Fruit fly (Drosophila melanogaster) whole organism, adult: ENCODE measurements around the gene Ppat-Dpck.

Experiments used
- CG11617 ChIP-seq: fragments of 200-800 bp; sonication (Bioruptor generic); optimal IDR thresholded peaks from 2 replicates; lab custom pipeline; 2017; ENCODE audit warnings: mild to moderate bottlenecking, missing biosample characterization, missing genetic modification reagents, missing genetic modification characterization
- CG12768 ChIP-seq: fragments of 200-800 bp; sonication (Bioruptor generic); optimal IDR thresholded peaks from 2 replicates; lab custom pipeline; 2017; ENCODE audit warnings: missing biosample characterization, missing genetic modification characterization, mild to moderate bottlenecking, moderate library complexity, missing genetic modification reagents
- CG14711 ChIP-seq: fragments of 200-800 bp; sonication (Bioruptor generic); optimal IDR thresholded peaks from 2 replicates; lab custom pipeline; 2018; ENCODE audit warnings: missing biosample characterization, mild to moderate bottlenecking, missing genetic modification characterization, moderate library complexity
- CG1620 ChIP-seq: fragments of 200-800 bp; sonication (Bioruptor generic); optimal IDR thresholded peaks from 2 replicates; lab custom pipeline; 2016; ENCODE audit warnings: missing biosample characterization, missing genetic modification characterization
- CG33017 ChIP-seq: fragments of 200-800 bp; sonication (Bioruptor generic); optimal IDR thresholded peaks from 2 replicates; lab custom pipeline; 2018; ENCODE audit warnings: missing biosample characterization, mild to moderate bottlenecking, missing genetic modification characterization, moderate library complexity
- CG5204 ChIP-seq: fragments of 200-800 bp; sonication (Bioruptor generic); optimal IDR thresholded peaks from 2 replicates; lab custom pipeline; 2016; ENCODE audit warnings: missing biosample characterization, missing genetic modification characterization
- CG7045 ChIP-seq: fragments of 200-800 bp; sonication (Bioruptor generic); optimal IDR thresholded peaks from 2 replicates; lab custom pipeline; 2017; ENCODE audit warnings: missing biosample characterization, mild to moderate bottlenecking, missing genetic modification characterization
- CG7101 ChIP-seq: fragments of 200-800 bp; sonication (Bioruptor generic); optimal IDR thresholded peaks from 2 replicates; lab custom pipeline; 2018; ENCODE audit warnings: missing biosample characterization, mild to moderate bottlenecking, missing genetic modification characterization, moderate library complexity
- Clk ChIP-seq: fragments of 200-800 bp; sonication (Bioruptor generic); optimal IDR thresholded peaks from 2 replicates; lab custom pipeline; 2017; ENCODE audit warnings: missing biosample characterization, missing genetic modification characterization
- Crg-1 ChIP-seq: fragments of 200-800 bp; sonication (Bioruptor generic); optimal IDR thresholded peaks from 2 replicates; lab custom pipeline; 2016; ENCODE audit warnings: missing biosample characterization, missing genetic modification characterization
- Hr96 ChIP-seq: fragments of 200-800 bp; sonication (Bioruptor generic); optimal IDR thresholded peaks from 2 replicates; lab custom pipeline; 2016; ENCODE audit warnings: missing biosample characterization, missing genetic modification characterization
- Mnt ChIP-seq: fragments of 200-800 bp; sonication (Bioruptor generic); optimal IDR thresholded peaks from 2 replicates; lab custom pipeline; 2016; ENCODE audit warnings: missing biosample characterization, mild to moderate bottlenecking, missing genetic modification characterization
- bab1 ChIP-seq: fragments of 200-800 bp; sonication (Bioruptor generic); optimal IDR thresholded peaks from 3 replicates; lab custom pipeline; 2019; ENCODE audit warnings: missing biosample characterization, mild to moderate bottlenecking, missing genetic modification characterization, moderate library complexity
- cic ChIP-seq: fragments of 200-800 bp; sonication (Bioruptor generic); optimal IDR thresholded peaks from 2 replicates; lab custom pipeline; 2017; ENCODE audit warnings: missing biosample characterization, mild to moderate bottlenecking, missing genetic modification characterization, moderate library complexity
- cnc ChIP-seq, 2 experiments: fragments of >200 bp; optimal IDR thresholded peaks; 2 replicates each; lab custom pipeline; 2017
- kay ChIP-seq: fragments of 200-800 bp; sonication (Bioruptor generic); peaks from one replicate; lab custom pipeline; 2016; ENCODE audit warnings: missing biosample characterization, missing genetic modification characterization, borderline replicate concordance
- ovo ChIP-seq: fragments of 200-800 bp; sonication (Bioruptor generic); optimal IDR thresholded peaks from 2 replicates; lab custom pipeline; 2016; ENCODE audit warnings: missing biosample characterization, missing genetic modification characterization
- pad ChIP-seq: fragments of 200-800 bp; sonication (Bioruptor generic); optimal IDR thresholded peaks from 3 replicates; lab custom pipeline; 2017; ENCODE audit warnings: missing biosample characterization, missing genetic modification characterization, mild to moderate bottlenecking, moderate library complexity, missing genetic modification reagents
- tj ChIP-seq: fragments of 200-800 bp; sonication (Bioruptor generic); optimal IDR thresholded peaks from 3 replicates; lab custom pipeline; 2017; ENCODE audit warnings: missing biosample characterization, mild to moderate bottlenecking, missing genetic modification characterization, moderate library complexity
- toe ChIP-seq: fragments of 200-800 bp; sonication (Bioruptor generic); optimal IDR thresholded peaks from 2 replicates; lab custom pipeline; 2016; ENCODE audit warnings: missing biosample characterization, missing genetic modification characterization

Gene Ppat-Dpck

DNA sequence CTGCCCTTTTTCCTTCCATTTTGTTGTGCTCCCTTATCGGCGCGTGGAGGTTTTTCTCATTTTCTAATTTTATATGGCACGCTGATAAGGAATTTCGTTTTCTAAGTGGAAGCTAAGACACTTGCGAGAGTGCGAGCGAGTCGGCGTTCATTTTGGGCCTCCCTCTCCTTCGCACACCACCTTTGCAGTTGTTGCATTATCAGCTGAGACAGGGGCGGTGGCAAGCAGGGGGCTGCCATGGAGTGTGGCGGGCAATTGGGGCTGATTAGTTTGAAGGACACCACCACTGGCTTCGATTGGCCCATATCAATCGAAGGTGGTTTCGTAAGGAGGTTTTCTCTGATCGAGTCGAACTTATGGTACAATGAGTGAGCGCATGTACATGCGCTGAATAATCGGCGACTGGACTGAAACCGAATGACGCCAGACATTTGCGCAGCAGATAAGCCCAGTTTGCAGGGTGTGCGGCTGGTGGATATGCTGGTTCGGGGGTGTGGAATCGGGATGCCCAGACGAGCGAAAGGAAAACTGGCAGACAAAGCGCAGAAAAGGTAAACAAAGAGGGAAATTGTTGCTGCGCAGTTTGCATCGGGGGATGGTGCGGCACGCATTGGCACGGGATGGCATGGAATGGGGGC is 41.2 kb upstream of the Ppat-Dpck start:
- TF ChIP-seq pad (GFP tag; lab: Kevin White, UChicago), result no peak
- no peak for TF ChIP-seq cnc (optimal IDR thresholded peaks at IDR 0.05; lab: Kevin White, UChicago)
- TF ChIP-seq CG12768 (GFP tag; lab: Kevin White, UChicago), result peak; percentile 17
- TF ChIP-seq Mnt (GFP tag; lab: Kevin White, UChicago), result peak; percentile 88
- peak; percentile 88 for TF ChIP-seq cic (GFP tag; lab: Kevin White, UChicago)
- no peak for TF ChIP-seq kay (GFP tag; lab: Kevin White, UChicago)

dm6 chr3L:5809201-5809584 is 40.6 kb upstream of the Ppat-Dpck start:
- TF ChIP-seq CG33017 (tag; lab: Kevin White, UChicago) (no peak), Hr96 (no peak), CG7045 (GFP tag; lab: Kevin White, UChicago) (no peak), cnc (optimal IDR thresholded peaks at IDR 0.05; lab: Kevin White, UChicago) (no peak), ovo (GFP tag; lab: Kevin White, UChicago) (no peak), bab1 (no peak), CG11617 (no peak), CG12768 (GFP tag; lab: Kevin White, UChicago) (no peak), CG7101 (tag; lab: Kevin White, UChicago) (no peak), pad (GFP tag; lab: Kevin White, UChicago) (no peak), tj (GFP tag; lab: Kevin White, UChicago) (no peak), Clk (GFP tag; lab: Kevin White, UChicago) (no peak), CG14711 (tag; lab: Kevin White, UChicago) (no peak), kay (GFP tag; lab: Kevin White, UChicago) (no peak), CG1620 (GFP tag; lab: Kevin White, UChicago) (no peak), Crg-1 (no peak), toe (no peak), cic (GFP tag; lab: Kevin White, UChicago) (no peak), CG5204 (GFP tag; lab: Kevin White, UChicago) (no peak), Mnt (GFP tag; lab: Kevin White, UChicago) (no peak)

DNA sequence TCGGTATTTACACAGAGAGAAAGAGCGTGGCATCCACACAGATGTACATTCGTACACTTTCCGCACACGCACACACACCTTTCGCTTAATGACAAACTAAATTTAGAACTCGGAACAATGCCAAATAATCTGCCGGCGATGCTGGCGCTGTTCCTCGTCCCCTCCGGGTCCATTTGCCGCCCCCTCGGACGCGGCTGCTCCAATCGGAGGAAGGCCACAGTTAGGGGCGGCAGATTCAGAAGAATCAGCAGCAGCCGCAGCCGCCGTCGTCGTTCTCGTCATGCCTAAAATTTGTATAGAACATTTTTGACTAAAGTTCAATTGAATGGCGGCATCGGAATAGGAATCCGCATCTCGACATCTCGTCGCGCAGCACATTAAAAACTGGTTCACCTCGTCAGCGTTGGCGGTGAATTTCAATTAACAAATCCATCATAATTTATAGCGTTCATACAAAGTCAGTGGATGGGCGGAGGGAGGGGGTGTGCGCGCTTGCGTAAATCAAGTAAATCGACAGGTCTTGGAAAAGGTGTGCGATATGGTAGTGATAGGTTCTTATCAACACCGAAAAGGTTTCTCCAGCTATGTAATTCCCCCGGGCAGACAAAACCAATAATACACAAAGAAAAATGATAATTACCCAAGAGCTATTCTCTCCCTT is 40.1 kb upstream of the Ppat-Dpck start:
- TF ChIP-seq toe, result no peak
- TF ChIP-seq Hr96, result no peak
- no peak for TF ChIP-seq CG14711 (tag; lab: Kevin White, UChicago)
- TF ChIP-seq Clk (GFP tag; lab: Kevin White, UChicago), result no peak
- no peak for TF ChIP-seq Crg-1
- TF ChIP-seq bab1, result no peak
- no peak for TF ChIP-seq CG7045 (GFP tag; lab: Kevin White, UChicago)
- no peak for TF ChIP-seq CG7101 (tag; lab: Kevin White, UChicago)
- no peak for TF ChIP-seq CG12768 (GFP tag; lab: Kevin White, UChicago)
- no peak for TF ChIP-seq kay (GFP tag; lab: Kevin White, UChicago)
- no peak for TF ChIP-seq CG1620 (GFP tag; lab: Kevin White, UChicago)

DNA sequence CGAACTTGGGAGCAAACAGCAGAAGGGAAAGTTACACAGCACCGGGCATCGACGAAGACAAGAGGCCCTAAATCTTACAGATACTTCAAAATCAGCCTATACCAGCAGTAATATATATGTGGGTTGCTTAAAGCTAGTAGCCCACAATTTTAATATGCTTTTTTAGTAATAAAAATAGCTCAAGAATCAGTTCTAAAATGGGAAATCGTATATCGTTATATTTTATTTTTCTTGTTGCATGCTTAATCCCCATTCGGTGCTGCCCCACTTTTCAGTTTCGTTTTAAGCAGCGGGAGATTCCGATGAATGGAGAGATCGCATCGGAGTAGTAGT is 39.5 kb upstream of the Ppat-Dpck start:
- no peak for TF ChIP-seq CG33017 (tag; lab: Kevin White, UChicago)
- no peak for TF ChIP-seq bab1

dm6 chr3L:5807370-5808100 is 38.9 kb upstream of the Ppat-Dpck start:
- TF ChIP-seq CG12768 (GFP tag; lab: Kevin White, UChicago), result peak; percentile 88
- TF ChIP-seq bab1, result no peak
- TF ChIP-seq cic (GFP tag; lab: Kevin White, UChicago), result peak; percentile 98
- TF ChIP-seq CG5204 (GFP tag; lab: Kevin White, UChicago), result no peak
- TF ChIP-seq Clk (GFP tag; lab: Kevin White, UChicago), result peak; percentile 69
- peak; percentile 75 for TF ChIP-seq ovo (GFP tag; lab: Kevin White, UChicago)
- TF ChIP-seq CG7045 (GFP tag; lab: Kevin White, UChicago), result peak; percentile 70
- TF ChIP-seq CG7101 (tag; lab: Kevin White, UChicago), result peak; percentile 64
- peak; percentile 31 for TF ChIP-seq toe
- peak; percentile 14 for TF ChIP-seq CG33017 (tag; lab: Kevin White, UChicago)
- TF ChIP-seq kay (GFP tag; lab: Kevin White, UChicago), result no peak
- TF ChIP-seq tj (GFP tag; lab: Kevin White, UChicago), result no peak
- TF ChIP-seq pad (GFP tag; lab: Kevin White, UChicago), result peak; percentile 57
- TF ChIP-seq Crg-1, result peak; percentile 64
- peak; percentile 93 for TF ChIP-seq Mnt (GFP tag; lab: Kevin White, UChicago)
- peak; percentile 67 for TF ChIP-seq CG1620 (GFP tag; lab: Kevin White, UChicago)
- TF ChIP-seq CG14711 (tag; lab: Kevin White, UChicago), result peak; percentile 24
- TF ChIP-seq cnc (optimal IDR thresholded peaks at IDR 0.05; lab: Kevin White, UChicago), result no peak
- TF ChIP-seq Hr96, result no peak
- TF ChIP-seq CG11617, result peak; percentile 53

dm6 chr3L:5802733-5803132 is 34.1 kb upstream of the Ppat-Dpck start, which contains the start of gene CG42272:
Gene CG42272 (plus strand): TSS chr3L:5803033.
- no peak for TF ChIP-seq bab1
- no peak for TF ChIP-seq CG7101 (tag; lab: Kevin White, UChicago)
- TF ChIP-seq cnc (optimal IDR thresholded peaks at IDR 0.05; lab: Kevin White, UChicago), result no peak
- no peak for TF ChIP-seq pad (GFP tag; lab: Kevin White, UChicago)
- no peak for TF ChIP-seq CG1620 (GFP tag; lab: Kevin White, UChicago)
- TF ChIP-seq CG11617, result no peak
- no peak for TF ChIP-seq Clk (GFP tag; lab: Kevin White, UChicago)
- no peak for TF ChIP-seq CG7045 (GFP tag; lab: Kevin White, UChicago)
- TF ChIP-seq tj (GFP tag; lab: Kevin White, UChicago), result no peak
- no peak for TF ChIP-seq CG33017 (tag; lab: Kevin White, UChicago)
